Worm (Caenorhabditis elegans) whole organism, dauer: Measurements from ENCODE around the gene his-17.
"Not testable (repeated sequence)": the region's sequence is repeated elsewhere in the genome, so short reads cannot be mapped to it uniquely, and the experiment has no call there.

Source experiments
- unc-62 ChIP-seq: sonication (generic microtip); optimal IDR thresholded peaks from 2 replicates; lab custom pipeline; 2017; ENCODE audit warnings: missing biosample characterization, missing genetic modification reagents, missing genetic modification characterization

Gene his-17

DNA sequence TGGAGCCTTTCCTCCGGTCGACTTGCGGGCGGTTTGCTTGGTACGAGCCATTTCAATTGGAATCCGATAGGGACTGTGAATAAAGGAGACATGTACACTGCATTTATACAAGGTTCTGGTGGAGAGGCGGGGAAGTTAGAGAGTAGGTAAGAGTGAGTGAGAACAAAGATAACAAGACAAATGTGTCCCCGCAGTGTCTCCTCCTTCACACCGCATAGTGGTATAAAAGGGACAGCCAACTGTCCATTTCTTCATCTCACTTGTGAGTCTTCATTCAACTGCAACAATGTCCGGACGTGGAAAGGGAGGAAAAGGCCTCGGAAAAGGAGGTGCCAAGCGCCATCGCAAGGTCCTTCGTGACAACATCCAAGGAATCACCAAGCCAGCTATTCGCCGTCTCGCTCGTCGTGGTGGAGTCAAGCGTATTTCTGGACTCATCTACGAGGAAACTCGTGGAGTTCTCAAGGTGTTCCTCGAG lies at the start of gene his-17, which contains the start of gene his-18:
TSS of gene his-17 (minus strand) at position 51 of the 478 bp plus-strand sequence.
TSS of gene his-18 (plus strand) at position 287 of the 478 bp plus-strand sequence.
- not testable (repeated sequence) for TF ChIP-seq unc-62 (GFP tag; lab: Kevin White, UChicago)

DNA sequence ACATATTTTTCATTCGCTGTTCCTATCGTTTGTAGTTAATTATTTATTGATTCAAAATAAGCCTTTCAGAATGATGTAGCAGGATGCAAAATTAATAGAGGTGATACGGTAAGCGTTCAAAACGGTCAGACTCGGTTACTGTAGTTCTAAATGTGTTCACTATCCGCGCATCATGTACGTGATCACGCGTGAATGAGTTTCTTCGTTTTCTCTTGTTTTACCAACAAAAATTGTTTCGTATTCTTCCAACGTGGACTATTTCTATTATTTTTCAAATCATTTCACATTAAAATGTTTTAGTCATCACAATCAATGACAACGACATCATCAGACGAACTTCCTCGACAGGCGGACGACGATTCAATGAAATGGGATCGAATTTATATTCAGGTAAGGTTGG lies 49.7 kb upstream of the his-17 start, which contains the start of gene gck-1:
TSS of gene gck-1 (plus strand) at position 301 of the 400 bp plus-strand sequence.
- TF ChIP-seq unc-62 (GFP tag; lab: Kevin White, UChicago) = no peak

DNA sequence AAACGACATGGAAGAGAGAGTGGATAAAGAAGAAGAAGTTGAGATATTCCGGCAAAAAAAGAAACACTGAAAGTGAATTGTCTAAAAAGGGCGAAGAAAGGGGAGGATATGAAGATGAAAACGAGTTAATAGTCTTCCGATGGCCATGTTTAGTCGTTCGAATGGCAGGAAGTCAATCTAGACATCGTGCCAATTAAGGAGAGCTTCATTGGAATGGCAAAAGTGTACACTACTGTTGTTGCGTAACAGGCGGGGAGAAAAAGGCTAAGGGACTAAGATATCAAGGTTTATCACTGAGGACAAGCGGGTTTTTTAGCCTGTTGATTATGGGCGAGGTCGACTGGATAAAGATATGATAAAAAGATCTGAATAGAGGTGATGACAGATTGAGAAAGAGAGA lies 48.4 kb upstream of the his-17 start:
- TF ChIP-seq unc-62 (GFP tag; lab: Kevin White, UChicago) = no peak

DNA sequence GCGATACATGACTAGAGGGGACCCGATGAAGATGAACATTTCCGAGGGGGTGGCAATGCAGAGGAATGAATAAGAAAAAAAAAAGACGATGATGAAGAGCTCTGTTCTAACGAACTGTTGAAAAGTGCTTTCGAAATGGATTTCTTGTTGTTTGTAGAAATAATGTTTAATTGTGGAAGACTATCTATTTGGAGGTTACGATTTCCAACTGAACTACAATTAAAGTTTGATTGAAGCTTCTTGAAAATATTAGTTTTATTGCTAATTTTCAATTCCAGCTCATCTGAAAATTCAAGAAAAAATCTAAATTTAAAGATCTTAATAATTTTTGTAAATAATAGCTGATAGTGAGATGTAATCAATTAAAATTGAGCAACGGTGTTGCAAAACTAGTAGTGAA lies 46.7 kb upstream of the his-17 start:
- TF ChIP-seq unc-62 (GFP tag; lab: Kevin White, UChicago) = no peak

DNA sequence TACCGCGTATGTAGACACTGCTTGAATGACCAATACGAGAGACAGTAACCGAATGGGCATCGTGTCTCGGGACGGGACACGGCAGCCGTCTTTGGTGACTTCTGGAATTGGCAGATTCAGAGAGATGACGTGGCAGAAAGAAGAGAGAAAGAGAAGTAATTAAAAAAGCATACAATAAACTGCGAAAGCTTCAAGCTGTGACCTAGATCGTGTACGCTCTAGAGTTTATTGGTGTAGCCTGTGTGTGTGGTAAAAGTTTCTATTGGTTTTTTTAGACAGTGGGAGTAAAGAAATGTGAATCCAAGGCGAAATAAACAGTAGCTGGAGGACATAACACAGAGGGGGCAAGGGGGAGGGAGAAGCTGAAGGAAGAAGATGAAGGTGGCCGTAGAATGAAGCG lies 46.2 kb upstream of the his-17 start, which contains the start of gene T19A5.3:
TSS of gene T19A5.3 (minus strand) at position 101 of the 400 bp plus-strand sequence.
- no peak for TF ChIP-seq unc-62 (GFP tag; lab: Kevin White, UChicago)

ce11 chrV:8942437-8942978 lies 44.7 kb upstream of the his-17 start:
- no peak for TF ChIP-seq unc-62 (GFP tag; lab: Kevin White, UChicago)

ce11 chrV:8940419-8940818 lies 42.6 kb upstream of the his-17 start:
- TF ChIP-seq unc-62 (GFP tag; lab: Kevin White, UChicago) = no peak

DNA sequence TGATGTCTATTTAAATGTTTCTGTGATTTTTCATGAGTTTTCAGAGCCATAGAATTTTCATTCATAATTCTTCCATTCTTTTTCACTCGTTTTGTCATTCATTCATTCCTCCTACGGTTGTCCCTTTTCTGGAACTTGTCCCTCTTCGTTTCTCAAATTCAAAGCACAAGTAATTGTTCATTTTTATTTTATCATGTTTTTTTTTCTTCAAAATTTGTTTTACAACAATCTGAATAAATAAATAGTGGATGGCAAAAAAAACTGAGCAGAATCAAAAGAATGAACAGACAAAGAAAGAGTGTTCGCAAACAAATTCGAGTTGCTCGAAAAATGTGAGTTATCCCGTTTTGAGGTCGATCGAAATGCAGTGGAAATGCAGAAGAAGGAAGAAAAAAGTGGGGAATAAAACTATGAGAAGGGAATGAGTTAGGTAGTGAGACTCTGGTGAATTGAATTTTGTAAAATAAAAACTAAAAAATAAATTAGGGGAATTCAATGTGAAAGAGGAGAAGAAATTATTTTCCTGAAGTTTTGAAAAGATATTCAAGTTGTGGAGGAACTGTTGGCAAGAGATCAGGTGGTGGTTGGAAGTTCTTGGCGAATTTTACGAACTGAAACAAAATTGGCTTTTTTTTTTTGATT lies 41.8 kb upstream of the his-17 start:
- no peak for TF ChIP-seq unc-62 (GFP tag; lab: Kevin White, UChicago)

- no peak for TF ChIP-seq unc-62 (GFP tag; lab: Kevin White, UChicago)
Measured at ce11 chrV:8938943-8939342, 41.2 kb upstream of the his-17 start.

ce11 chrV:8938445-8938844 lies 40.7 kb upstream of the his-17 start:
- TF ChIP-seq unc-62 (GFP tag; lab: Kevin White, UChicago) = no peak

DNA sequence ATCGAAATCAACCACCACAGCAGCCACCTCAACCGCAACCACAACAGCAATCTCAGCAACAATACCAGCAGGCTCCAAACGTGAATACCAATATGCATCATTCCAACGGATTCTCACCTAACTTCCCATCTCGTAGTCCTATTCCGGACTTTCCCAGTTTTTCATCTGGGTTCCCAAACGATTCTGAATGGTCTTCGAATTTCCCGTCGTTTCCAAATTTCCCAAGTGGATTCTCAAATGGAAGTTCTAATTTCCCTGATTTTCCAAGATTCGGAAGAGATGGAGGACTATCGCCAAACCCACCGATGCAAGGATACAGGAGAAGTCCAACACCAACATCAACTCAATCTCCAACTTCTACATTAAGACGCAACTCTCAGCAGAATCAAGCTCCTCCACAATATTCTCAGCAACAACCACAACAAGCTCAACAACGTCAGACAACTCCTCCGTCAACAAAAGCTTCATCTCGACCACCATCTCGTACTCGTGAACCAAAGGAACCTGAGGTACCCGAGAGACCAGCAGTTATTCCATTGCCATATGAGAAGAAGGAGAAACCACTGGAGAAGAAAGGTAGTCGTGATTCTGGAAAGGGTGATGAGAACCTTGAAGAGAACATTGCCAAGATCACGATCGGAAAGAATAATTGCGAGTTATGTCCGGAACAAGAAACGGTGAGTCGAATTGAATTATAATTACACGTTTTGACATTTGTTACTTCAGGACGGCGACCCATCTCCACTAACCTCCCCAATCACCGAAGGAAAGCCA lies 39.9 kb upstream of the his-17 start:
- TF ChIP-seq unc-62 (GFP tag; lab: Kevin White, UChicago) = no peak

ce11 chrV:8936791-8937475 lies 39.1 kb upstream of the his-17 start:
- TF ChIP-seq unc-62 (GFP tag; lab: Kevin White, UChicago) = no peak

DNA sequence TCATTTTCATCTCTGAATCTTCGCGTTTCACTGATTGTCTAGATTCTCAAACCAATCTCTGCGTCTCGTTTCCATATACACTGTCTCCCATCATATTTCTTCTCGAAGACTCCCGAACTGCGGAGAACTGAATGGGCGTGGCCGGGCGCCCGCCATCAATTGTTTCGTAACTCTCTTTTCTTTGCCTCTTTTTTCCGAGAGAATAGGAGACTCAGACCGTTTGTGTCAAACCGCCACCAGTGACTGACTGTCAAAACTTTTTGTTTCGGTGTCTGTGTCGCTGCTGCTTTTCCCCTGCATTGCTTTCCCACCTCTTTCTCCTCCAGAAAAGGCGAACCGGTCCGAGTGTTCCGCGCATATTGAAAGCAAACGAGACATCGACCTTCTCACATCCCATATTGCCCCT lies 38.4 kb upstream of the his-17 start, which contains the start of gene unc-23:
TSS of gene unc-23 (plus strand) at position 176 of the 406 bp plus-strand sequence.
- TF ChIP-seq unc-62 (GFP tag; lab: Kevin White, UChicago) = no peak

DNA sequence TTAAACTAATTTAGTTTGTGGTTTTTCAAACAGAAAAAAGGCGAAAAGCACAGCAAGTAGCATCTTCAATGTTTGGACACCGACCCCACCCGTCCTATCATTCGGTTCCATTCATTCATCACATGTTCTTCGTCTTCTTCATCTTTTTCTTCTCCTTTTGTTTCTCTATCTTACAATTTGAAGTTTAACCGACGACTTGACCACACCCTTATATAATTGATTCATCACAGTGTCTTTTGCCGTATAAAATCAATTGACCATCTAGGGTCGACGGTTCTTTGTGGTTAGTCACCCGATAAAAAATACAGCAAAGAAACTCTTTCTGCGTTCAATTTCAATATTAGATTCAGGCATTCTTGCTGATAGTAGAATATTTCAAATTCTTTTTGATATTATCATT lies 37.3 kb upstream of the his-17 start:
- TF ChIP-seq unc-62 (GFP tag; lab: Kevin White, UChicago) = no peak

ce11 chrV:8934264-8934663 lies 36.5 kb upstream of the his-17 start:
- no peak for TF ChIP-seq unc-62 (GFP tag; lab: Kevin White, UChicago)
